Worm (Caenorhabditis elegans) whole organism, mixed stage, embryonic: ENCODE results near the gene F23D12.2.

ENCODE experiments used
- blmp-1 ChIP-seq: fragments of 150-350 bp; optimal IDR thresholded peaks from 2 replicates; lab custom pipeline; 2014; ENCODE audit warnings: missing biosample characterization, missing genetic modification characterization
- elt-1 ChIP-seq: sonication (generic microtip); optimal IDR thresholded peaks from 2 replicates; lab custom pipeline; 2017; ENCODE audit warnings: missing genetic modification characterization, mild to moderate bottlenecking, missing compliant biosample characterization, antibody characterized with exemption, moderate library complexity, borderline replicate concordance; ENCODE audit not compliant: insufficient read depth
- nhr-12 ChIP-seq: fragments of 150-350 bp; optimal IDR thresholded peaks from 2 replicates; lab custom pipeline; 2014; ENCODE audit warnings: missing biosample characterization, missing genetic modification characterization
- nhr-76 ChIP-seq: sonication (generic microtip); optimal IDR thresholded peaks from 2 replicates; lab custom pipeline; 2017; ENCODE audit warnings: missing biosample characterization, missing genetic modification characterization
- sem-2 ChIP-seq: fragments of 200-800 bp; sonication (Bioruptor generic); optimal IDR thresholded peaks from 2 replicates; lab custom pipeline; 2018; ENCODE audit warnings: mild to moderate bottlenecking, missing genetic modification characterization, missing compliant biosample characterization
- snpc-4 ChIP-seq: fragments of 150-350 bp; optimal IDR thresholded peaks from 2 replicates; lab custom pipeline; 2014; ENCODE audit warnings: missing biosample characterization, missing genetic modification characterization
- tbx-8 ChIP-seq: fragments of 200-800 bp; sonication (Bioruptor generic); optimal IDR thresholded peaks from 2 replicates; lab custom pipeline; 2018; ENCODE audit warnings: mild to moderate bottlenecking, missing genetic modification characterization, moderate library complexity, missing compliant biosample characterization
- unc-120 ChIP-seq: sonication (generic microtip); optimal IDR thresholded peaks from 2 replicates; lab custom pipeline; 2017; ENCODE audit warnings: missing genetic modification characterization, missing compliant biosample characterization; ENCODE audit not compliant: poor library complexity, severe bottlenecking
- ztf-11 ChIP-seq: fragments of 150-350 bp; optimal IDR thresholded peaks from 2 replicates; lab custom pipeline; 2014; ENCODE audit warnings: missing biosample characterization, missing genetic modification characterization

- TF ChIP-seq snpc-4 (no peak), unc-120 (no peak), ztf-11 (tag; lab: Kevin White, UChicago) (no peak), nhr-76 (tag; lab: Kevin White, UChicago) (no peak), blmp-1 (tag; lab: Kevin White, UChicago) (no peak), nhr-12 (tag; lab: Kevin White, UChicago) (no peak), elt-1 (tag; lab: Kevin White, UChicago) (no peak), tbx-8 (GFP tag; lab: Kevin White, UChicago) (no peak), sem-2 (GFP tag; lab: Kevin White, UChicago) (no peak)
Observed at ce11 chrX:14399035-14399434, 22.3 kb downstream of the F23D12.2 start.
